Worm (Caenorhabditis elegans): Measurements from ENCODE around the gene T14F9.2.

Gene T14F9.2

ce11 chrX:2271429-2271828 is 37.3 kb downstream of the T14F9.2 start:
- TF ChIP-seq hlh-15 (tag; optimal IDR thresholded peaks at IDR 0.05) (no peak), unc-3 (GFP tag; conservative IDR thresholded peaks at IDR 0.05) (no peak), unc-3 (tag; optimal IDR thresholded peaks at IDR 0.05) (no peak), unc-42 (tag; optimal IDR thresholded peaks at IDR 0.05) (peak; percentile 70), ceh-31 (tag; optimal IDR thresholded peaks at IDR 0.05) (no peak), elt-2 (tag; optimal IDR thresholded peaks at IDR 0.05) (no peak), lim-6 (tag; optimal IDR thresholded peaks at IDR 0.05) (no peak)

ce11 chrX:2274237-2274636 is 40.1 kb downstream of the T14F9.2 start, which contains the start of gene AH9.4:
Gene AH9.4, minus strand, starts transcription at chrX:2274337.
- TF ChIP-seq hlh-15 (tag; optimal IDR thresholded peaks at IDR 0.05) = no peak

ce11 chrX:2276000-2276399 is 41.9 kb downstream of the T14F9.2 start:
- TF ChIP-seq K02D7.2 (tag; optimal IDR thresholded peaks at IDR 0.05) (no peak), ceh-14 (tag; optimal IDR thresholded peaks at IDR 0.05) (no peak), madf-2 (tag; optimal IDR thresholded peaks at IDR 0.05) (no peak), ceh-48 (tag; optimal IDR thresholded peaks at IDR 0.05) (no peak), sox-2 (GFP tag; IDR thresholded peaks at IDR 0.05) (no peak), unc-86 (tag; optimal IDR thresholded peaks at IDR 0.05) (no peak), fkh-10 (GFP tag; optimal IDR thresholded peaks at IDR 0.05) (no peak), dve-1 (tag; optimal IDR thresholded peaks at IDR 0.05) (no peak), ceh-31 (tag; optimal IDR thresholded peaks at IDR 0.05) (no peak), ceh-24 (tag; optimal IDR thresholded peaks at IDR 0.05) (no peak), unc-3 (GFP tag; conservative IDR thresholded peaks at IDR 0.05) (no peak), unc-3 (tag; optimal IDR thresholded peaks at IDR 0.05) (no peak), ets-4 (tag; optimal IDR thresholded peaks at IDR 0.05) (no peak), C08G9.2 (tag; optimal IDR thresholded peaks at IDR 0.05) (no peak), F13H6.1 (tag; optimal IDR thresholded peaks at IDR 0.05) (no peak), gmeb-2 (tag; optimal IDR thresholded peaks at IDR 0.05) (no peak), syd-9 (tag; optimal IDR thresholded peaks at IDR 0.05) (no peak)

Data from whole organism, late embryonic.